Fruit fly (Drosophila melanogaster) whole organism, embryonic: ENCODE results near the gene PDCD-5.

Source experiments
- Atf-2 ChIP-seq: fragments of 200-800 bp; sonication (Bioruptor generic); optimal IDR thresholded peaks from 2 replicates; lab custom pipeline; 2016; ENCODE audit warnings: missing biosample characterization, missing genetic modification characterization
- Bdp1 ChIP-seq: fragments of 200-800 bp; sonication (Bioruptor generic); optimal IDR thresholded peaks from 3 replicates; lab custom pipeline; 2016; ENCODE audit warnings: missing biosample characterization, missing genetic modification characterization
- CG10431 ChIP-seq: fragments of 200-800 bp; sonication (Bioruptor generic); optimal IDR thresholded peaks from 3 replicates; lab custom pipeline; 2018; ENCODE audit warnings: missing biosample characterization, mild to moderate bottlenecking, missing genetic modification characterization
- CG10462 ChIP-seq: fragments of 200-800 bp; sonication (Bioruptor generic); optimal IDR thresholded peaks from 2 replicates; lab custom pipeline; 2016; ENCODE audit warnings: missing biosample characterization, missing genetic modification characterization
- CG13424 ChIP-seq: fragments of 200-800 bp; sonication (Bioruptor generic); optimal IDR thresholded peaks from 2 replicates; lab custom pipeline; 2019; ENCODE audit warnings: missing biosample characterization, mild to moderate bottlenecking, missing genetic modification characterization, moderate library complexity
- CG15514 ChIP-seq: fragments of 200-800 bp; sonication (Bioruptor generic); optimal IDR thresholded peaks from 3 replicates; lab custom pipeline; 2017; ENCODE audit warnings: missing biosample characterization, missing genetic modification characterization, mild to moderate bottlenecking, moderate library complexity, missing genetic modification reagents
- CG15601 ChIP-seq: fragments of 200-800 bp; sonication (Bioruptor generic); optimal IDR thresholded peaks from 3 replicates; lab custom pipeline; 2019; ENCODE audit warnings: missing biosample characterization, mild to moderate bottlenecking, missing genetic modification characterization, moderate library complexity
- CG16815 ChIP-seq: fragments of 200-800 bp; sonication (Bioruptor generic); optimal IDR thresholded peaks from 3 replicates; lab custom pipeline; 2017; ENCODE audit warnings: missing biosample characterization, mild to moderate bottlenecking, missing genetic modification characterization
- CG17829 ChIP-seq: fragments of 200-800 bp; optimal IDR thresholded peaks from 2 replicates; lab custom pipeline; 2019; ENCODE audit warnings: missing biosample characterization, mild to moderate bottlenecking, missing genetic modification characterization, moderate library complexity
- CG2120 ChIP-seq: fragments of 200-800 bp; sonication (Bioruptor generic); optimal IDR thresholded peaks from 3 replicates; lab custom pipeline; 2016; ENCODE audit warnings: missing biosample characterization, missing genetic modification characterization
- CG2875 ChIP-seq: fragments of 200-800 bp; sonication (Bioruptor generic); optimal IDR thresholded peaks from 2 replicates; lab custom pipeline; 2017; ENCODE audit warnings: missing biosample characterization, mild to moderate bottlenecking, missing genetic modification characterization, missing genetic modification reagents
- CG4707 ChIP-seq: fragments of 200-800 bp; sonication (Bioruptor generic); optimal IDR thresholded peaks from 2 replicates; lab custom pipeline; 2018; ENCODE audit warnings: missing biosample characterization, mild to moderate bottlenecking, missing genetic modification characterization, moderate library complexity
- CG6765 ChIP-seq: fragments of 200-800 bp; sonication (Bioruptor generic); optimal IDR thresholded peaks from 3 replicates; lab custom pipeline; 2017; ENCODE audit warnings: missing biosample characterization, mild to moderate bottlenecking, missing genetic modification characterization
- CG6813 ChIP-seq: fragments of 200-800 bp; sonication (Bioruptor generic); optimal IDR thresholded peaks from 2 replicates; lab custom pipeline; 2017; ENCODE audit warnings: missing biosample characterization, missing genetic modification characterization, mild to moderate bottlenecking, moderate library complexity, missing genetic modification reagents
- CG7372 ChIP-seq: fragments of 200-800 bp; sonication (Bioruptor generic); IDR thresholded peaks from 2 replicates; pipeline ENCODE4 v1.3.6; 2022; ENCODE audit warnings: missing biosample characterization, missing genetic modification characterization
- CG8359 ChIP-seq: fragments of 200-800 bp; sonication (Bioruptor generic); optimal IDR thresholded peaks from 2 replicates; lab custom pipeline; 2017; ENCODE audit warnings: missing biosample characterization, mild to moderate bottlenecking, missing genetic modification characterization, borderline replicate concordance
- CG8478 ChIP-seq: fragments of >200 bp; optimal IDR thresholded peaks from 2 replicates; lab custom pipeline; 2018
- D19B ChIP-seq: fragments of 200-800 bp; sonication (Bioruptor generic); optimal IDR thresholded peaks from 2 replicates; lab custom pipeline; 2017; ENCODE audit warnings: missing biosample characterization, mild to moderate bottlenecking, missing genetic modification characterization
- Dll ChIP-seq: fragments of 200-800 bp; sonication (Bioruptor generic); IDR thresholded peaks from 4 replicates; pipeline ENCODE4 v1.3.6; 2022; ENCODE audit warnings: missing biosample characterization, missing genetic modification characterization; ENCODE audit not compliant: partially characterized antibody
- Fer1 ChIP-seq: fragments of 200-800 bp; sonication (Bioruptor generic); optimal IDR thresholded peaks from 2 replicates; lab custom pipeline; 2017; ENCODE audit warnings: missing biosample characterization, mild to moderate bottlenecking, missing genetic modification characterization
- GATAe ChIP-seq: fragments of 200-800 bp; sonication (Bioruptor generic); conservative IDR thresholded peaks from 2 replicates; pipeline ENCODE4 v1.3.6; 2022; ENCODE audit warnings: missing biosample characterization, missing genetic modification characterization
- HHEX ChIP-seq: fragments of 200-800 bp; sonication (Bioruptor generic); optimal IDR thresholded peaks from 3 replicates; lab custom pipeline; 2017; ENCODE audit warnings: missing biosample characterization, mild to moderate bottlenecking, missing genetic modification characterization, missing genetic modification reagents
- HLHmδ ChIP-seq: fragments of 200-800 bp; sonication (Bioruptor generic); optimal IDR thresholded peaks from 2 replicates; lab custom pipeline; 2018; ENCODE audit warnings: missing biosample characterization, mild to moderate bottlenecking, missing genetic modification characterization, moderate library complexity
- Hsf ChIP-seq: fragments of 200-800 bp; sonication (Bioruptor generic); optimal IDR thresholded peaks from 3 replicates; lab custom pipeline; 2016; ENCODE audit warnings: missing biosample characterization, missing genetic modification characterization
- Max ChIP-seq: fragments of 200-800 bp; sonication (Bioruptor generic); optimal IDR thresholded peaks from 2 replicates; lab custom pipeline; 2016; ENCODE audit warnings: missing biosample characterization, mild to moderate bottlenecking, missing genetic modification characterization
- Nf-YB ChIP-seq: fragments of 200-800 bp; sonication (Bioruptor generic); optimal IDR thresholded peaks from 3 replicates; lab custom pipeline; 2019; ENCODE audit warnings: missing biosample characterization, mild to moderate bottlenecking, missing genetic modification characterization, moderate library complexity
- Ravus ChIP-seq: fragments of 200-800 bp; sonication (Bioruptor generic); IDR thresholded peaks from 2 replicates; pipeline ENCODE4 v1.3.6; 2022; ENCODE audit warnings: missing biosample characterization, missing genetic modification characterization
- Vsx1 ChIP-seq: fragments of 200-800 bp; sonication (Bioruptor generic); optimal IDR thresholded peaks from 2 replicates; lab custom pipeline; 2017; ENCODE audit warnings: missing biosample characterization, mild to moderate bottlenecking, missing genetic modification characterization, missing genetic modification reagents
- YL-1 ChIP-seq: fragments of 200-800 bp; sonication (Bioruptor generic); optimal IDR thresholded peaks from 3 replicates; lab custom pipeline; 2017; ENCODE audit warnings: missing biosample characterization, mild to moderate bottlenecking, missing genetic modification characterization
- cg ChIP-seq: fragments of 200-800 bp; sonication (Bioruptor generic); optimal IDR thresholded peaks from 3 replicates; lab custom pipeline; 2019; ENCODE audit warnings: missing biosample characterization, mild to moderate bottlenecking, missing genetic modification characterization, moderate library complexity
- crc ChIP-seq: fragments of 200-800 bp; sonication (Bioruptor generic); optimal IDR thresholded peaks from 2 replicates; lab custom pipeline; 2016; ENCODE audit warnings: missing biosample characterization, missing genetic modification characterization
- croc ChIP-seq: fragments of 200-800 bp; sonication (Bioruptor generic); conservative IDR thresholded peaks from 3 replicates; pipeline ENCODE4 v1.3.6; 2022; ENCODE audit warnings: missing biosample characterization, missing genetic modification characterization
- danr ChIP-seq: fragments of 200-800 bp; sonication (Bioruptor generic); IDR thresholded peaks from 2 replicates; pipeline ENCODE4 v1.3.6; 2022; ENCODE audit warnings: missing biosample characterization, missing genetic modification characterization
- dysf ChIP-seq: fragments of 200-800 bp; sonication (Bioruptor generic); IDR thresholded peaks from 3 replicates; pipeline ENCODE4 v1.3.6; 2022; ENCODE audit warnings: missing biosample characterization, missing genetic modification characterization
- fd102C ChIP-seq: fragments of 200-800 bp; sonication (Bioruptor generic); optimal IDR thresholded peaks from 2 replicates; lab custom pipeline; 2018; ENCODE audit warnings: missing biosample characterization, mild to moderate bottlenecking, missing genetic modification characterization, moderate library complexity
- gt ChIP-seq: fragments of 200-800 bp; sonication (Bioruptor generic); IDR thresholded peaks from 2 replicates; pipeline ENCODE4 v1.3.6; 2022; ENCODE audit warnings: missing biosample characterization, missing genetic modification characterization
- hbn ChIP-seq: fragments of 200-800 bp; sonication (Bioruptor generic); IDR thresholded peaks from 2 replicates; pipeline ENCODE4 v1.3.6; 2022; ENCODE audit warnings: missing biosample characterization, missing genetic modification characterization; ENCODE audit not compliant: partially characterized antibody
- kay ChIP-seq: fragments of 200-800 bp; sonication (Bioruptor generic); optimal IDR thresholded peaks from 2 replicates; lab custom pipeline; 2016; ENCODE audit warnings: missing biosample characterization, missing genetic modification characterization
- kni ChIP-seq: fragments of 200-800 bp; sonication (Bioruptor generic); optimal IDR thresholded peaks from 3 replicates; lab custom pipeline; 2017; ENCODE audit warnings: mild to moderate bottlenecking, missing biosample characterization, missing genetic modification reagents, missing genetic modification characterization
- mirr ChIP-seq: fragments of 200-800 bp; sonication (Bioruptor generic); optimal IDR thresholded peaks from 3 replicates; lab custom pipeline; 2018; ENCODE audit warnings: missing biosample characterization, mild to moderate bottlenecking, missing genetic modification characterization
- pan ChIP-seq, 4 experiments: fragments of >200 bp in 3 of 4; fragments of 200-800 bp in 1 of 4; sonication (Bioruptor generic) in 1 of 4; optimal IDR thresholded peaks in 3 of 4; IDR thresholded peaks in 1 of 4; 2 replicates each; pipeline versions ENCODE4 v1.3.6 to Lab custom; 2017 to 2022; ENCODE audit warnings: missing biosample characterization in 2 of 4, missing genetic modification characterization in 2 of 4, mixed read lengths in 1 of 4
- ranshi ChIP-seq: fragments of 200-800 bp; sonication (Bioruptor generic); IDR thresholded peaks from 2 replicates; pipeline ENCODE4 v1.3.6; 2022; ENCODE audit warnings: missing biosample characterization, missing genetic modification characterization
- repo ChIP-seq: fragments of 200-800 bp; sonication (Bioruptor generic); optimal IDR thresholded peaks from 2 replicates; lab custom pipeline; 2016; ENCODE audit warnings: missing biosample characterization, missing genetic modification characterization
- sim ChIP-seq: fragments of 200-800 bp; sonication (Bioruptor generic); IDR thresholded peaks from 2 replicates; pipeline ENCODE4 v1.3.6; 2022; ENCODE audit warnings: missing biosample characterization, missing genetic modification characterization
- slp2 ChIP-seq: fragments of 200-800 bp; sonication (Bioruptor generic); optimal IDR thresholded peaks from 2 replicates; lab custom pipeline; 2016; ENCODE audit warnings: missing biosample characterization, missing genetic modification characterization
- sna ChIP-seq: fragments of 200-800 bp; sonication (Bioruptor generic); IDR thresholded peaks from 2 replicates; pipeline ENCODE4 v1.3.6; 2022; ENCODE audit warnings: missing biosample characterization, missing genetic modification characterization; ENCODE audit not compliant: partially characterized antibody
- tll ChIP-seq, 2 experiments: fragments of 200-800 bp in 1 of 2; fragments of >200 bp in 1 of 2; sonication (Bioruptor generic) in 1 of 2; optimal IDR thresholded peaks; 2 replicates each; lab custom pipeline; 2017 to 2019; ENCODE audit warnings: missing biosample characterization in 2 of 2, missing genetic modification characterization in 2 of 2, mild to moderate bottlenecking in 1 of 2, moderate library complexity in 1 of 2
- trh ChIP-seq: fragments of 200-800 bp; sonication (Bioruptor generic); optimal IDR thresholded peaks from 2 replicates; lab custom pipeline; 2016; ENCODE audit warnings: missing biosample characterization, missing genetic modification characterization
- vnd ChIP-seq: fragments of 200-800 bp; sonication (Bioruptor generic); IDR thresholded peaks from 3 replicates; pipeline ENCODE4 v1.3.6; 2022; ENCODE audit warnings: missing biosample characterization, missing genetic modification characterization; ENCODE audit not compliant: partially characterized antibody

Gene PDCD-5

dm6 chr3L:16203236-16203635, 28.6 kb downstream of the PDCD-5 start (continued):
- peak; percentile 56 for TF ChIP-seq CG6813
- peak; percentile 92 for TF ChIP-seq dysf (GFP tag; lab: Robert Waterston, UW)
- TF ChIP-seq CG8359 (GFP tag; lab: Kevin White, UChicago) = peak; percentile 7
- no peak for TF ChIP-seq CG8478 (lab: Kevin White, UChicago)
- no peak for TF ChIP-seq sim (GFP tag; lab: Robert Waterston, UW)
- TF ChIP-seq CG15601 = no peak
- TF ChIP-seq Bdp1 (GFP tag; lab: Kevin White, UChicago) = peak; percentile 30
- peak; percentile 55 for TF ChIP-seq CG17829 (tag; lab: Kevin White, UChicago)
- peak; percentile 24 for TF ChIP-seq Nf-YB
- peak; percentile 89 for TF ChIP-seq ranshi (GFP tag; lab: Robert Waterston, UW)
- TF ChIP-seq CG10462 (GFP tag; lab: Kevin White, UChicago) = no peak
- TF ChIP-seq mirr (GFP tag; lab: Kevin White, UChicago) = peak; percentile 60
- peak; percentile 75 for TF ChIP-seq kay (GFP tag; lab: Kevin White, UChicago)
- TF ChIP-seq Hsf = peak; percentile 78
- TF ChIP-seq fd102C (GFP tag; lab: Kevin White, UChicago) = no peak
- peak; percentile 93 for TF ChIP-seq CG2120
- TF ChIP-seq sna = no peak
- TF ChIP-seq Ravus = peak; percentile 67
- no peak for TF ChIP-seq Fer1 (GFP tag; lab: Kevin White, UChicago)
- TF ChIP-seq D19B = peak; percentile 75
- TF ChIP-seq Atf-2 (GFP tag; lab: Kevin White, UChicago) = peak; percentile 65
- peak; percentile 65 for TF ChIP-seq repo (GFP tag; lab: Kevin White, UChicago)
- TF ChIP-seq tll (GFP tag; optimal IDR thresholded peaks at IDR 0.05; lab: Kevin White, UChicago) = no peak
- TF ChIP-seq hbn = no peak
- no peak for TF ChIP-seq cg (GFP tag; lab: Kevin White, UChicago)
- no peak for TF ChIP-seq YL-1 (GFP tag; lab: Kevin White, UChicago)
- TF ChIP-seq CG7372 = peak; percentile 82
- TF ChIP-seq Max (GFP tag; lab: Kevin White, UChicago) = peak; percentile 63
- TF ChIP-seq kni (GFP tag; lab: Kevin White, UChicago) = no peak
- 0 out of 2 replicates have a peak, but pooled peaks have one; percentile 30 for TF ChIP-seq gt
- TF ChIP-seq Dll = no peak
- TF ChIP-seq CG13424 (tag; lab: Kevin White, UChicago) = peak; percentile 81
- peak; percentile 33 for TF ChIP-seq CG2875 (GFP tag; lab: Kevin White, UChicago)
- peak; percentile 68 for TF ChIP-seq CG16815 (GFP tag; lab: Kevin White, UChicago)
- no peak for TF ChIP-seq pan (optimal IDR thresholded peaks at IDR 0.05; lab: Kevin White, UChicago)
- TF ChIP-seq pan (GFP tag; optimal IDR thresholded peaks at IDR 0.05 in 1 of 2, IDR thresholded peaks at IDR 0.05 in 1 of 2) = peak in 1 of 2 experiments; percentile 89
- no peak for TF ChIP-seq HLHmδ
- no peak for TF ChIP-seq CG10431 (GFP tag; lab: Kevin White, UChicago)
- peak; percentile 58 for TF ChIP-seq CG6765
- TF ChIP-seq GATAe (GFP tag; lab: Robert Waterston, UW) = no peak; the same call in 1 of the 2 replicates
- peak; percentile 73 for TF ChIP-seq danr (GFP tag; lab: Robert Waterston, UW)
- peak; percentile 76 for TF ChIP-seq CG15514
- no peak for TF ChIP-seq trh (GFP tag; lab: Kevin White, UChicago)
- no peak for TF ChIP-seq vnd (GFP tag; lab: Robert Waterston, UW)
- TF ChIP-seq Vsx1 = peak; percentile 29
- peak; percentile 53; the same call in 2 of the 3 replicates for TF ChIP-seq croc (GFP tag; lab: Robert Waterston, UW)
- peak; percentile 87 for TF ChIP-seq HHEX (GFP tag; lab: Kevin White, UChicago)
- no peak for TF ChIP-seq CG4707 (GFP tag; lab: Kevin White, UChicago)
- TF ChIP-seq slp2 (GFP tag; lab: Kevin White, UChicago) = peak; percentile 69
- peak; percentile 71 for TF ChIP-seq crc (GFP tag; lab: Kevin White, UChicago)
